Fruit fly (Drosophila melanogaster) whole organism, embryonic: ENCODE results near the gene Atg12.

ENCODE experiments used
- Aef1 ChIP-seq: fragments of 200-800 bp; sonication (Bioruptor generic); IDR thresholded peaks from 3 replicates; pipeline ENCODE4 v1.3.6; 2022; ENCODE audit warnings: missing biosample characterization, missing genetic modification characterization
- Antp ChIP-seq: fragments of 200-800 bp; sonication (Bioruptor generic); optimal IDR thresholded peaks from 3 replicates; lab custom pipeline; 2016; ENCODE audit warnings: missing biosample characterization, missing genetic modification characterization
- CG10267 ChIP-seq: fragments of 200-800 bp; sonication (Bioruptor generic); optimal IDR thresholded peaks from 2 replicates; lab custom pipeline; 2018; ENCODE audit warnings: missing biosample characterization, mild to moderate bottlenecking, missing genetic modification characterization, moderate library complexity
- CG10462 ChIP-seq: fragments of 200-800 bp; sonication (Bioruptor generic); optimal IDR thresholded peaks from 2 replicates; lab custom pipeline; 2016; ENCODE audit warnings: missing biosample characterization, missing genetic modification characterization
- CG12219 ChIP-seq: fragments of 200-800 bp; sonication (Bioruptor generic); optimal IDR thresholded peaks from 3 replicates; lab custom pipeline; 2018; ENCODE audit warnings: missing biosample characterization, mild to moderate bottlenecking, missing genetic modification characterization
- CG13775 ChIP-seq: fragments of 200-800 bp; sonication (Bioruptor generic); optimal IDR thresholded peaks from 3 replicates; lab custom pipeline; 2017; ENCODE audit warnings: missing biosample characterization, mild to moderate bottlenecking, missing genetic modification characterization
- CG15073 ChIP-seq: fragments of 200-800 bp; sonication (Bioruptor generic); optimal IDR thresholded peaks from 2 replicates; lab custom pipeline; 2016; ENCODE audit warnings: missing biosample characterization, missing genetic modification characterization
- CG34422 ChIP-seq: fragments of 200-800 bp; sonication (Bioruptor generic); IDR thresholded peaks from 3 replicates; pipeline ENCODE4 v1.3.6; 2022; ENCODE audit warnings: missing biosample characterization, missing genetic modification characterization
- CG6683 ChIP-seq: fragments of 200-800 bp; sonication (Bioruptor generic); optimal IDR thresholded peaks from 2 replicates; lab custom pipeline; 2017; ENCODE audit warnings: missing biosample characterization, mild to moderate bottlenecking, missing genetic modification characterization, missing genetic modification reagents
- CG6791 ChIP-seq: fragments of 200-800 bp; sonication (Bioruptor generic); IDR thresholded peaks from 3 replicates; pipeline ENCODE4 v1.3.6; 2022; ENCODE audit warnings: missing biosample characterization, missing genetic modification characterization; ENCODE audit not compliant: partially characterized antibody
- CG7839 ChIP-seq: fragments of 200-800 bp; sonication (Bioruptor generic); optimal IDR thresholded peaks from 3 replicates; lab custom pipeline; 2018; ENCODE audit warnings: missing biosample characterization, mild to moderate bottlenecking, missing genetic modification characterization, moderate library complexity
- CkIIα-i1 ChIP-seq: fragments of 200-800 bp; sonication (Bioruptor generic); IDR thresholded peaks from 2 replicates; pipeline ENCODE4 v1.3.6; 2022; ENCODE audit warnings: missing biosample characterization, missing genetic modification characterization
- Dfd ChIP-seq, 2 experiments: fragments of >200 bp; optimal IDR thresholded peaks; 2 replicates each; lab custom pipeline; 2017; ENCODE audit warnings: missing biosample characterization in 2 of 2, missing genetic modification characterization in 2 of 2
- E2f1 ChIP-seq: fragments of 200-800 bp; sonication (Bioruptor generic); IDR thresholded peaks from 2 replicates; pipeline ENCODE4 v1.3.6; 2022; ENCODE audit warnings: missing biosample characterization, missing genetic modification characterization
- Gug ChIP-seq: fragments of 200-800 bp; sonication (Bioruptor generic); IDR thresholded peaks from 4 replicates; pipeline ENCODE4 v1.3.6; 2022; ENCODE audit warnings: missing biosample characterization, missing genetic modification characterization
- Kr ChIP-seq: fragments of 200-800 bp; sonication (Bioruptor generic); optimal IDR thresholded peaks from 2 replicates; lab custom pipeline; 2017; ENCODE audit warnings: missing biosample characterization, mild to moderate bottlenecking, missing genetic modification characterization
- Meics ChIP-seq: fragments of 200-800 bp; sonication (Bioruptor generic); optimal IDR thresholded peaks from 2 replicates; lab custom pipeline; 2017; ENCODE audit warnings: missing biosample characterization, mild to moderate bottlenecking, missing genetic modification characterization
- Optix ChIP-seq: fragments of 200-800 bp; sonication (Bioruptor generic); IDR thresholded peaks from 3 replicates; pipeline ENCODE4 v1.3.6; 2022; ENCODE audit warnings: missing biosample characterization, missing genetic modification characterization
- YL-1 ChIP-seq: fragments of 200-800 bp; sonication (Bioruptor generic); optimal IDR thresholded peaks from 3 replicates; lab custom pipeline; 2017; ENCODE audit warnings: missing biosample characterization, mild to moderate bottlenecking, missing genetic modification characterization
- ac ChIP-seq: fragments of 200-800 bp; sonication (Bioruptor generic); optimal IDR thresholded peaks from 3 replicates; lab custom pipeline; 2017; ENCODE audit warnings: missing biosample characterization, mild to moderate bottlenecking, missing genetic modification characterization
- ase ChIP-seq: fragments of 200-800 bp; sonication (Bioruptor generic); IDR thresholded peaks from 3 replicates; pipeline ENCODE4 v1.3.6; 2022; ENCODE audit warnings: missing biosample characterization, missing genetic modification characterization
- cg ChIP-seq: fragments of 200-800 bp; sonication (Bioruptor generic); optimal IDR thresholded peaks from 3 replicates; lab custom pipeline; 2019; ENCODE audit warnings: missing biosample characterization, mild to moderate bottlenecking, missing genetic modification characterization, moderate library complexity
- cwo ChIP-seq: fragments of 200-800 bp; sonication (Bioruptor generic); optimal IDR thresholded peaks from 3 replicates; lab custom pipeline; 2017; ENCODE audit warnings: missing biosample characterization, missing genetic modification characterization, mild to moderate bottlenecking, moderate library complexity, missing genetic modification reagents
- exex ChIP-seq: fragments of 200-800 bp; sonication (Bioruptor generic); optimal IDR thresholded peaks from 4 replicates; lab custom pipeline; 2018; ENCODE audit warnings: missing biosample characterization, mild to moderate bottlenecking, missing genetic modification characterization, moderate library complexity
- eyg ChIP-seq: fragments of 200-800 bp; sonication (Bioruptor generic); optimal IDR thresholded peaks from 3 replicates; lab custom pipeline; 2016; ENCODE audit warnings: missing biosample characterization, missing genetic modification characterization
- fd3F ChIP-seq: fragments of 200-800 bp; sonication (Bioruptor generic); optimal IDR thresholded peaks from 2 replicates; lab custom pipeline; 2018; ENCODE audit warnings: missing biosample characterization, mild to moderate bottlenecking, missing genetic modification characterization, moderate library complexity
- fd64A ChIP-seq: fragments of 200-800 bp; sonication (Bioruptor generic); optimal IDR thresholded peaks from 3 replicates; lab custom pipeline; 2018; ENCODE audit warnings: missing biosample characterization, mild to moderate bottlenecking, missing genetic modification characterization
- gcm2 ChIP-seq: fragments of 200-800 bp; sonication (Bioruptor generic); optimal IDR thresholded peaks from 2 replicates; lab custom pipeline; 2016; ENCODE audit warnings: missing biosample characterization, missing genetic modification characterization
- hth ChIP-seq: fragments of >200 bp; optimal IDR thresholded peaks from 2 replicates; lab custom pipeline; 2017; ENCODE audit warnings: inconsistent platforms
- jigr1 ChIP-seq: fragments of 200-800 bp; sonication (Bioruptor generic); IDR thresholded peaks from 3 replicates; pipeline ENCODE4 v1.3.6; 2022; ENCODE audit warnings: missing biosample characterization, missing genetic modification characterization
- knrl ChIP-seq: fragments of 200-800 bp; sonication (Bioruptor generic); IDR thresholded peaks from 3 replicates; pipeline ENCODE4 v1.3.6; 2022; ENCODE audit warnings: missing biosample characterization, missing genetic modification characterization; ENCODE audit not compliant: partially characterized antibody
- pb ChIP-seq: fragments of 200-800 bp; sonication (Bioruptor generic); optimal IDR thresholded peaks from 3 replicates; lab custom pipeline; 2016; ENCODE audit warnings: missing biosample characterization, missing genetic modification characterization
- row ChIP-seq: fragments of 200-800 bp; sonication (Bioruptor generic); IDR thresholded peaks from 3 replicates; pipeline ENCODE4 v1.3.6; 2022; ENCODE audit warnings: missing biosample characterization, missing genetic modification characterization
- salm ChIP-seq: fragments of 200-800 bp; sonication (Bioruptor generic); optimal IDR thresholded peaks from 2 replicates; lab custom pipeline; 2018; ENCODE audit warnings: missing biosample characterization, mild to moderate bottlenecking, missing genetic modification characterization
- sc ChIP-seq, 3 experiments: fragments of >200 bp in 2 of 3; fragments of 200-800 bp in 1 of 3; sonication (Bioruptor generic) in 1 of 3; optimal IDR thresholded peaks; 2 replicates in 2 of 3; 3 replicates in 1 of 3; lab custom pipeline; 2017; ENCODE audit warnings: mild to moderate bottlenecking in 1 of 3, missing biosample characterization in 1 of 3, missing genetic modification characterization in 1 of 3, missing genetic modification reagents in 1 of 3
- trh ChIP-seq: fragments of 200-800 bp; sonication (Bioruptor generic); optimal IDR thresholded peaks from 2 replicates; lab custom pipeline; 2016; ENCODE audit warnings: missing biosample characterization, missing genetic modification characterization
- vfl ChIP-seq: fragments of 200-800 bp; sonication (Bioruptor generic); optimal IDR thresholded peaks from 2 replicates; lab custom pipeline; 2016; ENCODE audit warnings: missing biosample characterization, missing genetic modification characterization
- wor ChIP-seq: fragments of 200-800 bp; sonication (Bioruptor generic); IDR thresholded peaks from 2 replicates; pipeline ENCODE4 v1.3.6; 2022; ENCODE audit warnings: missing biosample characterization, missing genetic modification characterization
- zfh1 ChIP-seq: fragments of 200-800 bp; sonication (Bioruptor generic); IDR thresholded peaks from 3 replicates; pipeline ENCODE4 v1.3.6; 2022; ENCODE audit warnings: missing biosample characterization, missing genetic modification characterization

Atg12 gene

dm6 chr3L:12124975-12125374 is 11.8 kb upstream of the Atg12 start, which contains the start of gene yps (continued):
- TF ChIP-seq Gug (GFP tag; lab: Robert Waterston, UW) (peak; percentile 52; the same call in 2 of the 4 replicates), CG10267 (tag; lab: Kevin White, UChicago) (peak; percentile 92), CG34422 (GFP tag; lab: Robert Waterston, UW) (peak; percentile 88), eyg (GFP tag; lab: Kevin White, UChicago) (peak; percentile 96), CG6683 (GFP tag; lab: Kevin White, UChicago) (peak; percentile 91), gcm2 (GFP tag; lab: Kevin White, UChicago) (peak; percentile 72), Antp (GFP tag; lab: Kevin White, UChicago) (peak; percentile 86), wor (GFP tag; lab: Robert Waterston, UW) (peak; percentile 56), salm (tag; lab: Kevin White, UChicago) (peak; percentile 86), ac (GFP tag; lab: Kevin White, UChicago) (peak; percentile 89), CG13775 (GFP tag; lab: Kevin White, UChicago) (peak; percentile 97), Aef1 (peak; percentile 65), jigr1 (GFP tag; lab: Robert Waterston, UW) (no peak), YL-1 (GFP tag; lab: Kevin White, UChicago) (peak; percentile 98), cg (GFP tag; lab: Kevin White, UChicago) (no peak), zfh1 (GFP tag; lab: Robert Waterston, UW) (peak; percentile 97), exex (tag; lab: Kevin White, UChicago) (peak; percentile 73), cwo (GFP tag; lab: Kevin White, UChicago) (peak; percentile 82), trh (GFP tag; lab: Kevin White, UChicago) (peak; percentile 93), CG7839 (tag; lab: Kevin White, UChicago) (peak; percentile 87), Dfd (GFP tag; optimal IDR thresholded peaks at IDR 0.05; lab: Kevin White, UChicago) (no peak), CkIIα-i1 (peak; percentile 62; the same call in 1 of the 2 replicates), vfl (peak; percentile 93), Optix (GFP tag; lab: Robert Waterston, UW) (peak; percentile 88), CG15073 (GFP tag; lab: Kevin White, UChicago) (no peak), fd64A (GFP tag; lab: Kevin White, UChicago) (peak; percentile 97), knrl (peak; percentile 77), CG10462 (GFP tag; lab: Kevin White, UChicago) (peak; percentile 73), Kr (peak; percentile 80), sc (optimal IDR thresholded peaks at IDR 0.05; lab: Kevin White, UChicago) (no peak), sc (GFP tag; optimal IDR thresholded peaks at IDR 0.05; lab: Kevin White, UChicago) (peak; percentile 90), ase (peak; percentile 88)

- TF ChIP-seq CG6791, result no peak
- no peak for TF ChIP-seq fd3F
- no peak for TF ChIP-seq Meics (GFP tag; lab: Kevin White, UChicago)
- TF ChIP-seq row, result no peak
- no peak for TF ChIP-seq hth (lab: Kevin White, UChicago)
- TF ChIP-seq CG12219 (GFP tag; lab: Kevin White, UChicago), result no peak
- no peak for TF ChIP-seq E2f1
- no peak for TF ChIP-seq pb (GFP tag; lab: Kevin White, UChicago)
Observed at dm6 chr3L:12127294-12128029, 9.3 kb upstream of the Atg12 start, which contains the start of the genes Ir68b and CG34241. Ir68b (minus strand) TSS chr3L:12127394. CG34241 (plus strand) TSS chr3L:12127979.
